Worm (Caenorhabditis elegans): ENCODE results near the gene C52E4.12.

ce11 chrV:12032060-12032459 is 36.1 kb downstream of the C52E4.12 start, which contains the start of gene pkc-1:
- TF ChIP-seq skn-1 (tag; optimal IDR thresholded peaks at IDR 0.05) (no peak), lin-39 (tag; optimal IDR thresholded peaks at IDR 0.05) (no peak), egl-27 (tag; optimal IDR thresholded peaks at IDR 0.05) (no peak), elt-3 (tag; optimal IDR thresholded peaks at IDR 0.05) (no peak), mef-2 (tag; optimal IDR thresholded peaks at IDR 0.05) (no peak)
